2 fruit fly cellular contexts compared by ENCODE assay signal in the genomic region with DNA sequence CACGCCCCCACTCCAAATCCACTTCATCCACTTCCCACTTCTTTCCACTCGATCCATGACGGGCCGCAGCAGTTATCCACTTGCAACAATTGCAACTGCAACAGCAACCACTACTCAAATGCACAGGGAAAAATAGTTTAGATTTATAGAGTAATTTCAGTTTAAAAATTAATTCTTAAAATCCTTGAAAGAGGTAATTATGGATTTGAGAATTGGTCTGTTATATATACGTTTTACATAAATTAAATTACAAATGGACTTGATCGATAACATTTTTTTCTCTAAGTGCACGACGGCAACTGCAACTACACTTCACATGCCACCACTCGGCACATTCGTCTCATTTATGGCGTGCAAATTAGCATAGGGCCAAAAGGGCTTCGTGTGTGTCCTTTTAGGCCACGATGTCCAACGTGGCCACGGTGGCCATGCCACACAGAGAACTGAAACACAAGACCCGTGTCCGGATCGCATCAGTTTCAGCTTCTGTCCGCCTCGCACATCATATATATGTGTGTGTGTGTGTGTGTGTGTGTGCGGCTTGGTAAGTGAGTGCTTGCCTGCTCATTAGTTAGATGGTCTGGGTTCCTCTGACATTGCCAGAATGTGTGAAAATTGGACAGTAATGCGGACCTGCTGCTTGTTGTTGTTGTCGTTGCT.
TF ChIP-seq lines count a peak whose summit lies in the region.

No protein-coding gene starts in this region.

TF ChIP-seq in whole organism, embryonic, 481 proteins besides CTCF, POLR2A, EP300 and RAD21 (continued from another document and continues in another):
- peak; percentile 69 for TF ChIP-seq Elba2 (GFP tag; optimal IDR thresholded peaks at IDR 0.05; lab: Kevin White, UChicago)
- TF ChIP-seq NK7.1 (GFP tag; optimal IDR thresholded peaks at IDR 0.05; lab: Kevin White, UChicago): no peak
- peak; percentile 58 for TF ChIP-seq CG9437 (GFP tag; optimal IDR thresholded peaks at IDR 0.05; lab: Kevin White, UChicago)
- peak; percentile 5 for TF ChIP-seq kay (GFP tag; optimal IDR thresholded peaks at IDR 0.05; lab: Kevin White, UChicago)
- TF ChIP-seq CG10321 (GFP tag; IDR thresholded peaks at IDR 0.05; lab: Robert Waterston, UW): no peak
- peak; percentile 56; the same call in 1 of the 2 replicates for TF ChIP-seq sim (GFP tag; IDR thresholded peaks at IDR 0.05; lab: Robert Waterston, UW)
- no peak for TF ChIP-seq GATAe (GFP tag; conservative IDR thresholded peaks at IDR 0.05; lab: Robert Waterston, UW)
- TF ChIP-seq CG17359 (tag; optimal IDR thresholded peaks at IDR 0.05; lab: Kevin White, UChicago): peak; percentile 72
- peak; percentile 70 for TF ChIP-seq chn (GFP tag; optimal IDR thresholded peaks at IDR 0.05; lab: Kevin White, UChicago)
- TF ChIP-seq CG13894 (tag; optimal IDR thresholded peaks at IDR 0.05; lab: Kevin White, UChicago): no peak
- 0 out of 2 replicates have a peak, but pooled peaks have one; percentile 28 for TF ChIP-seq wdn (GFP tag; IDR thresholded peaks at IDR 0.05; lab: Robert Waterston, UW)
- TF ChIP-seq BEAF-32 (GFP tag; optimal IDR thresholded peaks at IDR 0.05; lab: Kevin White, UChicago): no peak
- peak; percentile 74 for TF ChIP-seq row (GFP tag; IDR thresholded peaks at IDR 0.05; lab: Robert Waterston, UW)
- TF ChIP-seq Antp (GFP tag; optimal IDR thresholded peaks at IDR 0.05; lab: Kevin White, UChicago): peak; percentile 55
- TF ChIP-seq CG15269 (tag; optimal IDR thresholded peaks at IDR 0.05; lab: Kevin White, UChicago): peak; percentile 62
- 0 out of 2 replicates have a peak, but pooled peaks have one; percentile 41 for TF ChIP-seq peb (GFP tag; IDR thresholded peaks at IDR 0.05; lab: Robert Waterston, UW)
- no peak for TF ChIP-seq yki (optimal IDR thresholded peaks at IDR 0.05; lab: Kevin White, UChicago)
- TF ChIP-seq HmgZ (tag; optimal IDR thresholded peaks at IDR 0.05; lab: Kevin White, UChicago): peak; percentile 44
- no peak for TF ChIP-seq CG10565 (GFP tag; optimal IDR thresholded peaks at IDR 0.05; lab: Kevin White, UChicago)
- peak; percentile 59 for TF ChIP-seq CG1024 (GFP tag; IDR thresholded peaks at IDR 0.05; lab: Robert Waterston, UW)
- TF ChIP-seq CG10543 (GFP tag; optimal IDR thresholded peaks at IDR 0.05; lab: Kevin White, UChicago): no peak
- peak; percentile 3 for TF ChIP-seq CG5180 (GFP tag; optimal IDR thresholded peaks at IDR 0.05; lab: Kevin White, UChicago)
- TF ChIP-seq corto (GFP tag; optimal IDR thresholded peaks at IDR 0.05; lab: Kevin White, UChicago): no peak
- TF ChIP-seq CG31441 (GFP tag; IDR thresholded peaks at IDR 0.05; lab: Robert Waterston, UW): peak; percentile 86
- peak; percentile 70 for TF ChIP-seq Neu2 (GFP tag; optimal IDR thresholded peaks at IDR 0.05; lab: Kevin White, UChicago; ENCODE audit: borderline replicate concordance)
- TF ChIP-seq pum (GFP tag; optimal IDR thresholded peaks at IDR 0.05; lab: Kevin White, UChicago): peak; percentile 70
- TF ChIP-seq klu (GFP tag; IDR thresholded peaks at IDR 0.05; lab: Robert Waterston, UW): no peak
- peak; percentile 97 for TF ChIP-seq sens (GFP tag; lab: Kevin White, UChicago)
- TF ChIP-seq ATbp (GFP tag; optimal IDR thresholded peaks at IDR 0.05; lab: Kevin White, UChicago): peak; percentile 43
- peak; percentile 26 for TF ChIP-seq HLH54F (GFP tag; optimal IDR thresholded peaks at IDR 0.05; lab: Kevin White, UChicago)
- no peak for TF ChIP-seq Gsc (GFP tag; IDR thresholded peaks at IDR 0.05; lab: Robert Waterston, UW)
- no peak for TF ChIP-seq hth (optimal IDR thresholded peaks at IDR 0.05; lab: Kevin White, UChicago)
- no peak for TF ChIP-seq nerfin-2 (GFP tag; IDR thresholded peaks at IDR 0.05; lab: Robert Waterston, UW; ENCODE audit: partially characterized antibody)
- TF ChIP-seq CG32767 (GFP tag; IDR thresholded peaks at IDR 0.05; lab: Robert Waterston, UW): peak; percentile 47; the same call in 1 of the 2 replicates
- TF ChIP-seq CG8924 (tag; optimal IDR thresholded peaks at IDR 0.05; lab: Kevin White, UChicago): peak; percentile 86
- TF ChIP-seq Nf-YB (GFP tag; optimal IDR thresholded peaks at IDR 0.05; lab: Kevin White, UChicago): peak; percentile 30
- peak; percentile 72 for TF ChIP-seq pnt (GFP tag; optimal IDR thresholded peaks at IDR 0.05; lab: Kevin White, UChicago)
- TF ChIP-seq tna (GFP tag; IDR thresholded peaks at IDR 0.05; lab: Robert Waterston, UW; ENCODE audit: partially characterized antibody): no peak; the same call in 1 of the 2 replicates
- peak; percentile 88 for TF ChIP-seq CG1603 (tag; optimal IDR thresholded peaks at IDR 0.05; lab: Kevin White, UChicago)
- TF ChIP-seq Atf-2 (GFP tag; optimal IDR thresholded peaks at IDR 0.05; lab: Kevin White, UChicago): peak; percentile 32
- peak; percentile 49 for TF ChIP-seq B-H1 (GFP tag; IDR thresholded peaks at IDR 0.05; lab: Robert Waterston, UW)
- TF ChIP-seq shn (GFP tag; optimal IDR thresholded peaks at IDR 0.05; lab: Kevin White, UChicago): no peak
- TF ChIP-seq CG7271 (tag; optimal IDR thresholded peaks at IDR 0.05; lab: Kevin White, UChicago): peak; percentile 90
- TF ChIP-seq CG3163 (GFP tag; optimal IDR thresholded peaks at IDR 0.05; lab: Kevin White, UChicago): no peak
- peak in 1 of 2 experiments; percentile 83 for TF ChIP-seq tll (GFP tag; optimal IDR thresholded peaks at IDR 0.05; lab: Kevin White, UChicago)
- TF ChIP-seq chm (GFP tag; IDR thresholded peaks at IDR 0.05; lab: Robert Waterston, UW): peak; percentile 67; the same call in 1 of the 2 replicates
- TF ChIP-seq D (optimal IDR thresholded peaks at IDR 0.05; lab: Kevin White, UChicago): no peak
- peak; percentile 78 for TF ChIP-seq D (GFP tag; optimal IDR thresholded peaks at IDR 0.05; lab: Kevin White, UChicago)
- no peak for TF ChIP-seq CG1832 (GFP tag; optimal IDR thresholded peaks at IDR 0.05; lab: Kevin White, UChicago)
- TF ChIP-seq CG3838 (GFP tag; optimal IDR thresholded peaks at IDR 0.05; lab: Kevin White, UChicago): peak; percentile 39
- peak; percentile 79 for TF ChIP-seq nmo (GFP tag; optimal IDR thresholded peaks at IDR 0.05; lab: Kevin White, UChicago)
- no peak for TF ChIP-seq Hey (tag; optimal IDR thresholded peaks at IDR 0.05; lab: Kevin White, UChicago)
- TF ChIP-seq oc (tag; optimal IDR thresholded peaks at IDR 0.05; lab: Kevin White, UChicago): peak; percentile 54
- TF ChIP-seq prd (optimal IDR thresholded peaks at IDR 0.05; lab: Kevin White, UChicago): no peak
- TF ChIP-seq prd (GFP tag; IDR thresholded peaks at IDR 0.05; lab: Robert Waterston, UW): peak; percentile 94
- peak; percentile 81 for TF ChIP-seq CG4424 (GFP tag; optimal IDR thresholded peaks at IDR 0.05; lab: Kevin White, UChicago)
- TF ChIP-seq CG13775 (GFP tag; optimal IDR thresholded peaks at IDR 0.05; lab: Kevin White, UChicago): peak; percentile 75
- peak in 1 of 2 experiments; percentile 30 for TF ChIP-seq Eip74EF (GFP tag; optimal IDR thresholded peaks at IDR 0.05; lab: Kevin White, UChicago)
- peak; percentile 77 for TF ChIP-seq NC2β (GFP tag; optimal IDR thresholded peaks at IDR 0.05; lab: Kevin White, UChicago)
- TF ChIP-seq CG34224 (GFP tag; IDR thresholded peaks at IDR 0.05; lab: Robert Waterston, UW; ENCODE audit: partially characterized antibody): no peak
- TF ChIP-seq Mrtf (GFP tag; IDR thresholded peaks at IDR 0.05; lab: Robert Waterston, UW): no peak

TF ChIP-seq in whole organism, prepupa, 60 proteins besides CTCF, POLR2A, EP300 and RAD21 (continued from another document):
- TF ChIP-seq acj6 (GFP tag; optimal IDR thresholded peaks at IDR 0.05; lab: Kevin White, UChicago): peak; percentile 81
- peak; percentile 72 to 82 for TF ChIP-seq ss (GFP tag; optimal IDR thresholded peaks at IDR 0.05; lab: Kevin White, UChicago)
- peak; percentile 90 for TF ChIP-seq eg (GFP tag; IDR thresholded peaks at IDR 0.05; lab: Robert Waterston, UW)
- peak; percentile 76 for TF ChIP-seq Sox14 (GFP tag; optimal IDR thresholded peaks at IDR 0.05; lab: Kevin White, UChicago)
- peak; percentile 88 for TF ChIP-seq Hr4 (GFP tag; optimal IDR thresholded peaks at IDR 0.05; lab: Kevin White, UChicago)
- TF ChIP-seq dsx (GFP tag; optimal IDR thresholded peaks at IDR 0.05; lab: Kevin White, UChicago; ENCODE audit: poor library complexity, severe bottlenecking): peak; percentile 92
- TF ChIP-seq CG6163 (GFP tag; IDR thresholded peaks at IDR 0.05; lab: Robert Waterston, UW): peak; percentile 91
- TF ChIP-seq Smox (GFP tag; optimal IDR thresholded peaks at IDR 0.05; lab: Kevin White, UChicago): peak; percentile 61
- TF ChIP-seq CG8632 (GFP tag; optimal IDR thresholded peaks at IDR 0.05; lab: Kevin White, UChicago): peak; percentile 76
- TF ChIP-seq Ets96B (tag; optimal IDR thresholded peaks at IDR 0.05; lab: Kevin White, UChicago): peak; percentile 90
